Fruit fly (Drosophila melanogaster) whole organism, embryonic: ENCODE measurements around the gene CG1143.

ENCODE experiments used
- Ada2b ChIP-seq: fragments of 200-800 bp; sonication (Bioruptor generic); IDR thresholded peaks from 2 replicates; pipeline ENCODE4 v1.3.6; 2022; ENCODE audit warnings: missing biosample characterization, missing genetic modification characterization
- Asciz ChIP-seq: fragments of 200-800 bp; sonication (Bioruptor generic); optimal IDR thresholded peaks from 2 replicates; lab custom pipeline; 2017; ENCODE audit warnings: missing biosample characterization, mild to moderate bottlenecking, missing genetic modification characterization, missing genetic modification reagents
- Bdp1 ChIP-seq: fragments of 200-800 bp; sonication (Bioruptor generic); optimal IDR thresholded peaks from 3 replicates; lab custom pipeline; 2016; ENCODE audit warnings: missing biosample characterization, missing genetic modification characterization
- CG10209 ChIP-seq: fragments of 200-800 bp; sonication (Bioruptor generic); optimal IDR thresholded peaks from 3 replicates; lab custom pipeline; 2017; ENCODE audit warnings: missing biosample characterization, mild to moderate bottlenecking, missing genetic modification characterization, missing genetic modification reagents
- CG1024 ChIP-seq: fragments of 200-800 bp; sonication (Bioruptor generic); IDR thresholded peaks from 2 replicates; pipeline ENCODE4 v1.3.6; 2022; ENCODE audit warnings: missing biosample characterization, missing genetic modification characterization
- CG10366 ChIP-seq: fragments of 200-800 bp; sonication (Bioruptor generic); IDR thresholded peaks from 2 replicates; pipeline ENCODE4 v1.3.6; 2022; ENCODE audit warnings: missing biosample characterization, missing genetic modification characterization
- CG12659 ChIP-seq: fragments of 200-800 bp; sonication (Bioruptor generic); optimal IDR thresholded peaks from 3 replicates; lab custom pipeline; 2017; ENCODE audit warnings: mild to moderate bottlenecking, missing biosample characterization, missing genetic modification reagents, missing genetic modification characterization
- CG15479 ChIP-seq: fragments of 200-800 bp; sonication (Bioruptor generic); optimal IDR thresholded peaks from 3 replicates; lab custom pipeline; 2019; ENCODE audit warnings: missing biosample characterization, mild to moderate bottlenecking, missing genetic modification characterization, moderate library complexity
- CG17328 ChIP-seq: fragments of 200-800 bp; sonication (Bioruptor generic); IDR thresholded peaks from 2 replicates; pipeline ENCODE4 v1.3.6; 2022; ENCODE audit warnings: missing biosample characterization, missing genetic modification characterization
- CG17359 ChIP-seq: fragments of 200-800 bp; sonication (Bioruptor generic); optimal IDR thresholded peaks from 3 replicates; lab custom pipeline; 2018; ENCODE audit warnings: missing biosample characterization, mild to moderate bottlenecking, missing genetic modification characterization, moderate library complexity
- CG2129 ChIP-seq: fragments of 200-800 bp; sonication (Bioruptor generic); IDR thresholded peaks from 2 replicates; pipeline ENCODE4 v1.3.6; 2022; ENCODE audit warnings: missing biosample characterization, missing genetic modification characterization; ENCODE audit not compliant: partially characterized antibody
- CG3726 ChIP-seq: fragments of 200-800 bp; sonication (Bioruptor generic); IDR thresholded peaks from 3 replicates; pipeline ENCODE4, ENCODE4 v1.3.6; 2022; ENCODE audit warnings: missing biosample characterization, missing genetic modification characterization
- CG4282 ChIP-seq: fragments of 200-800 bp; sonication (Bioruptor generic); optimal IDR thresholded peaks from 2 replicates; lab custom pipeline; 2016; ENCODE audit warnings: missing biosample characterization, missing genetic modification characterization
- CG4328 ChIP-seq: fragments of 200-800 bp; sonication (Bioruptor generic); optimal IDR thresholded peaks from 3 replicates; lab custom pipeline; 2017; ENCODE audit warnings: missing biosample characterization, missing genetic modification reagents, missing genetic modification characterization
- CG4360 ChIP-seq: fragments of 200-800 bp; sonication (Bioruptor generic); IDR thresholded peaks from 2 replicates; pipeline ENCODE4 v1.3.6; 2022; ENCODE audit warnings: missing biosample characterization, missing genetic modification characterization
- CG5245 ChIP-seq: fragments of 200-800 bp; sonication (Bioruptor generic); optimal IDR thresholded peaks from 3 replicates; lab custom pipeline; 2016; ENCODE audit warnings: missing biosample characterization, missing genetic modification characterization
- CG6175 ChIP-seq: fragments of 200-800 bp; sonication (Bioruptor generic); IDR thresholded peaks from 3 replicates; pipeline ENCODE4 v1.3.6; 2022; ENCODE audit warnings: missing biosample characterization, missing genetic modification characterization
- CG6765 ChIP-seq: fragments of 200-800 bp; sonication (Bioruptor generic); optimal IDR thresholded peaks from 3 replicates; lab custom pipeline; 2017; ENCODE audit warnings: missing biosample characterization, mild to moderate bottlenecking, missing genetic modification characterization
- CG9215 ChIP-seq: fragments of 200-800 bp; sonication (Bioruptor generic); IDR thresholded peaks from 2 replicates; pipeline ENCODE4 v1.3.6; 2022; ENCODE audit warnings: missing biosample characterization, missing genetic modification characterization
- CG9609 ChIP-seq: fragments of 200-800 bp; sonication (Bioruptor generic); optimal IDR thresholded peaks from 3 replicates; lab custom pipeline; 2016; ENCODE audit warnings: missing biosample characterization, missing genetic modification characterization
- CTCF ChIP-seq: fragments of 200-800 bp; sonication (Bioruptor generic); optimal IDR thresholded peaks from 2 replicates; lab custom pipeline; 2017; ENCODE audit warnings: missing biosample characterization, mild to moderate bottlenecking, missing genetic modification characterization, moderate library complexity
- Camta ChIP-seq: fragments of 200-800 bp; sonication (Bioruptor generic); optimal IDR thresholded peaks from 2 replicates; lab custom pipeline; 2016; ENCODE audit warnings: missing biosample characterization, missing genetic modification characterization
- D19A ChIP-seq: fragments of 200-800 bp; optimal IDR thresholded peaks from 3 replicates; lab custom pipeline; 2019; ENCODE audit warnings: missing biosample characterization, mild to moderate bottlenecking, missing genetic modification characterization, moderate library complexity
- GATAe ChIP-seq: fragments of 200-800 bp; sonication (Bioruptor generic); conservative IDR thresholded peaks from 2 replicates; pipeline ENCODE4 v1.3.6; 2022; ENCODE audit warnings: missing biosample characterization, missing genetic modification characterization
- HLH3B ChIP-seq: fragments of 200-800 bp; sonication (Bioruptor generic); IDR thresholded peaks from 2 replicates; pipeline ENCODE4 v1.3.6; 2022; ENCODE audit warnings: missing biosample characterization, missing genetic modification characterization
- Kr ChIP-seq: fragments of 200-800 bp; sonication (Bioruptor generic); optimal IDR thresholded peaks from 2 replicates; lab custom pipeline; 2017; ENCODE audit warnings: missing biosample characterization, mild to moderate bottlenecking, missing genetic modification characterization
- Meics ChIP-seq: fragments of 200-800 bp; sonication (Bioruptor generic); optimal IDR thresholded peaks from 2 replicates; lab custom pipeline; 2017; ENCODE audit warnings: missing biosample characterization, mild to moderate bottlenecking, missing genetic modification characterization
- Nf-YB ChIP-seq: fragments of 200-800 bp; sonication (Bioruptor generic); optimal IDR thresholded peaks from 3 replicates; lab custom pipeline; 2019; ENCODE audit warnings: missing biosample characterization, mild to moderate bottlenecking, missing genetic modification characterization, moderate library complexity
- Xrp1 ChIP-seq: fragments of 200-800 bp; sonication (Bioruptor generic); IDR thresholded peaks from 2 replicates; pipeline ENCODE4 v1.3.6; 2022; ENCODE audit warnings: missing biosample characterization, missing genetic modification characterization
- ara ChIP-seq: fragments of 200-800 bp; sonication (Bioruptor generic); IDR thresholded peaks from 2 replicates; pipeline ENCODE4 v1.3.6; 2022; ENCODE audit warnings: missing biosample characterization, missing genetic modification characterization
- br ChIP-seq: fragments of >200 bp; optimal IDR thresholded peaks from 2 replicates; lab custom pipeline; 2017
- cad ChIP-seq: fragments of >200 bp; optimal IDR thresholded peaks from 2 replicates; lab custom pipeline; 2017; ENCODE audit warnings: missing biosample characterization, missing genetic modification characterization
- chif ChIP-seq, 2 experiments: fragments of 200-800 bp; sonication (Bioruptor generic); optimal IDR thresholded peaks; 3 replicates each; lab custom pipeline; 2016; ENCODE audit warnings: missing biosample characterization in 2 of 2, missing genetic modification characterization in 2 of 2
- dm ChIP-seq: fragments of 200-800 bp; sonication (Bioruptor generic); optimal IDR thresholded peaks from 3 replicates; lab custom pipeline; 2016; ENCODE audit warnings: missing biosample characterization, missing genetic modification characterization
- ftz-f1 ChIP-seq: fragments of 200-800 bp; sonication (Bioruptor generic); optimal IDR thresholded peaks from 2 replicates; lab custom pipeline; 2016; ENCODE audit warnings: missing biosample characterization, missing genetic modification characterization
- ken ChIP-seq: fragments of 200-800 bp; sonication (Bioruptor generic); IDR thresholded peaks from 3 replicates; pipeline ENCODE4 v1.3.6; 2022; ENCODE audit warnings: missing biosample characterization, missing genetic modification characterization
- nerfin-2 ChIP-seq: fragments of 200-800 bp; sonication (Bioruptor generic); IDR thresholded peaks from 2 replicates; pipeline ENCODE4 v1.3.6; 2022; ENCODE audit warnings: missing biosample characterization, missing genetic modification characterization; ENCODE audit not compliant: partially characterized antibody
- oc ChIP-seq: fragments of 200-800 bp; sonication (Bioruptor generic); optimal IDR thresholded peaks from 2 replicates; lab custom pipeline; 2018; ENCODE audit warnings: missing biosample characterization, mild to moderate bottlenecking, missing genetic modification characterization, moderate library complexity
- otp ChIP-seq: fragments of 200-800 bp; sonication (Bioruptor generic); IDR thresholded peaks from 3 replicates; pipeline ENCODE4, ENCODE4 v1.3.6; 2022; ENCODE audit warnings: missing biosample characterization, missing genetic modification characterization
- sima ChIP-seq: fragments of 200-800 bp; sonication (Bioruptor generic); optimal IDR thresholded peaks from 2 replicates; lab custom pipeline; 2016; ENCODE audit warnings: missing biosample characterization, missing genetic modification characterization
- slp2 ChIP-seq: fragments of 200-800 bp; sonication (Bioruptor generic); optimal IDR thresholded peaks from 2 replicates; lab custom pipeline; 2016; ENCODE audit warnings: missing biosample characterization, missing genetic modification characterization
- tap ChIP-seq: fragments of 200-800 bp; optimal IDR thresholded peaks from 3 replicates; lab custom pipeline; 2019; ENCODE audit warnings: missing biosample characterization, mild to moderate bottlenecking, missing genetic modification characterization, moderate library complexity
- tll ChIP-seq, 2 experiments: fragments of 200-800 bp in 1 of 2; fragments of >200 bp in 1 of 2; sonication (Bioruptor generic) in 1 of 2; optimal IDR thresholded peaks; 2 replicates each; lab custom pipeline; 2017 to 2019; ENCODE audit warnings: missing biosample characterization in 2 of 2, missing genetic modification characterization in 2 of 2, mild to moderate bottlenecking in 1 of 2, moderate library complexity in 1 of 2
- unpg ChIP-seq: fragments of 200-800 bp; sonication (Bioruptor generic); optimal IDR thresholded peaks from 3 replicates; lab custom pipeline; 2018; ENCODE audit warnings: missing biosample characterization, mild to moderate bottlenecking, missing genetic modification characterization, moderate library complexity
- zen ChIP-seq: fragments of 200-800 bp; sonication (Bioruptor generic); optimal IDR thresholded peaks from 3 replicates; lab custom pipeline; 2018; ENCODE audit warnings: missing biosample characterization, mild to moderate bottlenecking, missing genetic modification characterization, moderate library complexity
- zf30C ChIP-seq: fragments of 200-800 bp; sonication (Bioruptor generic); optimal IDR thresholded peaks from 3 replicates; lab custom pipeline; 2018; ENCODE audit warnings: missing biosample characterization, mild to moderate bottlenecking, missing genetic modification characterization

Gene CG1143

DNA sequence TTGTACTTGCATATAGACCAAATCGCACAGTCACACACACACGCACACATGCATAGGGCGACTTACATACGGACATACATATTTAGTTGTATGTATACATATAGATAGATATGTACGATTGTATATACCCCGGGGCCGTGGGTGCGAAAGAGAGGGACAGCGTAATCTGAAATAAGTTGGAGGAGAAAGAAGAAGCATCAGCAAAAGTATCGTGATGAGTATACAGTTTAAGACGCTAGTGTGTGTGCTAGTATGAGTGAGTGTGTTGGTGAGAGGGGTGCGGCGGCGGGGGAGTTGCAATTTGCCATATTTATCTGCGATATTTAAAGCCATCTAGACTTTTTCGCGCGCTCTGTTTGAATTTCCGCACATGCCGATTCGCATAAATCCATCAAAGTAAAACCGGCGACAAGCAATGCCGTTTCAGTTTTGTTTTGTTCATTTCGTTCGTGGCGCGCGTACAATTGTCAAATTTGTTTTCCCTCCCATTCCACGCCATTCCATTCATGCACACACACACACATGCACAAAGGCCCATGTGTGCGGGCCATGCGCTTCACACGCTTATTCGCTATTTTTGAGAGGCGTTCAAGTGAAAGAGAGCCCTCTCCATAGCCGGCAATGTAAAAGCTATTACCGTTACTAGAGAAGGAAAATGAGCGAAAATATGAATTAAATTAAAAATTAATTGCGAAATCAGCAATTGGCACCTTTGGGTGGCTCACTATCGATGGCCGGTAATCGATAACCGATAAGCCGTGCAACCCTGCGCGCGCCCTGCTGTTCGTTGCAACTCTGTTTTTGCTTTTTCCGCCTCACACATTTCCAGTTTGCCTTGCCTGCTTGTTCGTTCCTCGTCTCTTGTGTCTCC, 10.0 kb upstream of the CG1143 start (continued):
- peak; percentile 61 for TF ChIP-seq Bdp1
- peak; percentile 66 to 68 for TF ChIP-seq chif (GFP tag; optimal IDR thresholded peaks at IDR 0.05; lab: Kevin White, UChicago)

DNA sequence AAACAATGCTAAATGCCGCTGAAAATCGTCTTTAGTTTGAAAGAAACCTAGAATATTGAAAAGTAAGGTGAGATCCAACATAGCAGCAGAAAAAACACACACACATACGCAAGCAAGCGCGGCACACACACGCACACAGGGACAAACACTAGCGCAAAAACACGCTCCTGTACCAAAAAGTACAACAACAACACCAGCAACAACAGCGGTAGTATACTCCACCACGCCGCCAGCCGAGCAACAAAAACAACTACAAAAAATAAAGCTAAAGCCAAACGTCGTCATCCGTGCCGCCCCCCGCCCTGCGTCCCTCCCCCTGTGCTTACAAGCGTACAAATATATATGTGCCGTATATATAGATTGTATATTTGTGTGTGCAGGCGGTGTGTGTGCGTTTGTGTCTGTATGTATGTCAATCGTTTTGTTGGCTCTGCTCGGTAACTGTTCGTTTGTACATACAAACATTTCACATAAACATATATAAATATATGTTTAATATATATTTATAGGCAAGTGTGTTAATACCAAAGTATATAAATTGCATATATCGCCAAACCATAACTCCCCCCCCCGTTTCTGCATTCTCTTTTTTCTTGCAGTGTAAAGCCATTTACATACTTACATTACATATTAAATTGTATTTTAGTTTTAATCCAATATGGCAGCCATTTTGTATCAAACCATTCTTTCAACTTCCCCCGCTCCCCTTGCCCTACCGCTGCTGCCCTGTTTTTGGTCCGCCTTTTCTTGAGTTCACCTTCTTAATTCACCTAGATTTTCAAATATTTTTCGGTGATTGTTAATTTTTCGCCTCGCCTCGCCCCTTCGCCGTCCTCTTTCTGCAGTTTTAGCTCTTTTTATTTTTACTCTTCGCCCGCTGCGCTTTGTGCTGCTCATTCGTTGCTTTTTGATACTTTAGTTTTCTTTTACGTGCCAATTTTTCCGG, 8.9 kb upstream of the CG1143 start:
- TF ChIP-seq Kr (GFP tag; lab: Kevin White, UChicago) (no peak), slp2 (GFP tag; lab: Kevin White, UChicago) (no peak), oc (tag; lab: Kevin White, UChicago) (no peak), Ada2b (GFP tag; lab: Robert Waterston, UW) (0 out of 2 replicates have a peak, but pooled peaks have one; percentile 24), GATAe (no peak), CG9609 (GFP tag; lab: Kevin White, UChicago) (no peak), ara (GFP tag; lab: Robert Waterston, UW) (no peak), nerfin-2 (GFP tag; lab: Robert Waterston, UW) (no peak), CG4282 (no peak), HLH3B (GFP tag; lab: Robert Waterston, UW) (no peak), unpg (no peak), CG4360 (GFP tag; lab: Robert Waterston, UW) (peak; percentile 94), CG17359 (tag; lab: Kevin White, UChicago) (peak; percentile 19), Asciz (no peak), CG1024 (GFP tag; lab: Robert Waterston, UW) (no peak), CG4328 (GFP tag; lab: Kevin White, UChicago) (no peak), dm (GFP tag; lab: Kevin White, UChicago) (no peak), sima (no peak), br (lab: Kevin White, UChicago) (no peak), CG3726 (no peak), cad (no peak), CG10209 (peak; percentile 4), CG6175 (GFP tag; lab: Robert Waterston, UW) (no peak), otp (GFP tag; lab: Robert Waterston, UW) (no peak), CG10366 (no peak), CG17328 (GFP tag; lab: Robert Waterston, UW) (no peak), ken (GFP tag; lab: Robert Waterston, UW) (no peak), CG9215 (GFP tag; lab: Robert Waterston, UW) (no peak), CG12659 (GFP tag; lab: Kevin White, UChicago) (peak; percentile 15), CG6765 (GFP tag; lab: Kevin White, UChicago) (no peak), CG5245 (GFP tag; lab: Kevin White, UChicago) (no peak), Xrp1 (GFP tag; lab: Robert Waterston, UW) (peak; percentile 47; the same call in 1 of the 2 replicates), zf30C (GFP tag; lab: Kevin White, UChicago) (peak; percentile 45), tll (GFP tag; optimal IDR thresholded peaks at IDR 0.05; lab: Kevin White, UChicago) (no peak), ftz-f1 (GFP tag; lab: Kevin White, UChicago) (no peak), tap (no peak), D19A (tag; lab: Kevin White, UChicago) (peak; percentile 22), Camta (GFP tag; lab: Kevin White, UChicago) (no peak), CTCF (GFP tag; lab: Kevin White, UChicago) (no peak), zen (tag; lab: Kevin White, UChicago) (no peak), CG15479 (GFP tag; lab: Kevin White, UChicago) (no peak), Nf-YB (GFP tag; lab: Kevin White, UChicago) (no peak), Meics (GFP tag; lab: Kevin White, UChicago) (peak; percentile 30), CG2129 (GFP tag; lab: Robert Waterston, UW) (no peak)
